Worm (Caenorhabditis elegans) whole organism, L4/young adult: ENCODE measurements around the gene F08C6.18.

Experiments used
- W03F9.2 ChIP-seq: fragments of 150-350 bp; optimal IDR thresholded peaks from 2 replicates; lab custom pipeline; 2014; ENCODE audit warnings: missing biosample characterization, missing genetic modification characterization
- dao-5 ChIP-seq: sonication (generic microtip); optimal IDR thresholded peaks from 2 replicates; lab custom pipeline; 2016; ENCODE audit warnings: missing genotype, missing genetic modification characterization, moderate library complexity, missing compliant biosample characterization
- him-1 ChIP-seq: sonication (generic microtip); optimal IDR thresholded peaks from 2 replicates; lab custom pipeline; 2016; ENCODE audit warnings: missing genotype, missing genetic modification reagents, missing genetic modification characterization, missing compliant biosample characterization

- TF ChIP-seq dao-5 (tag; lab: Kevin White, UChicago): no peak
- TF ChIP-seq W03F9.2 (tag; lab: Kevin White, UChicago): no peak
- no peak for TF ChIP-seq him-1 (tag; lab: Kevin White, UChicago)
Measured at ce11 chrX:7573172-7573571, 256 bp downstream of the F08C6.18 start.
